Worm (Caenorhabditis elegans): ENCODE measurements around the gene M163.7.

Gene M163.7

ce11 chrX:14476625-14477257, 12.1 kb downstream of the M163.7 start (continued):
- TF ChIP-seq duxl-1 (tag; optimal IDR thresholded peaks at IDR 0.05; ENCODE audit: poor library complexity) (peak; percentile 88), skn-1 (tag; optimal IDR thresholded peaks at IDR 0.05) (no peak), hlh-11 (tag; optimal IDR thresholded peaks at IDR 0.05) (no peak), unc-130 (GFP tag; optimal IDR thresholded peaks at IDR 0.05) (no peak), mxl-2 (GFP tag; conservative IDR thresholded peaks at IDR 0.05) (0 out of 2 replicates have a peak, but pooled peaks have one; percentile 45), nhr-41 (GFP tag; IDR thresholded peaks at IDR 0.05) (no peak), spr-1 (tag; optimal IDR thresholded peaks at IDR 0.05) (peak; percentile 41), hif-1 (tag; optimal IDR thresholded peaks at IDR 0.05) (no peak), gei-8 (GFP tag; optimal IDR thresholded peaks at IDR 0.05) (no peak), dve-1 (tag; optimal IDR thresholded peaks at IDR 0.05; ENCODE audit: insufficient read depth) (no peak), ZK546.5 (tag; optimal IDR thresholded peaks at IDR 0.05) (no peak), D1046.2 (GFP tag; IDR thresholded peaks at IDR 0.05) (no peak), ceh-44 (GFP tag; IDR thresholded peaks at IDR 0.05) (no peak), nhr-28 (tag; optimal IDR thresholded peaks at IDR 0.05) (peak; percentile 52), ZK337.2 (GFP tag; IDR thresholded peaks at IDR 0.05) (peak; percentile 49; the same call in 1 of the 2 replicates), F37D6.2 (tag; optimal IDR thresholded peaks at IDR 0.05) (no peak), nhr-11 (tag; optimal IDR thresholded peaks at IDR 0.05) (no peak), madf-9 (GFP tag; conservative IDR thresholded peaks at IDR 0.05) (peak; percentile 66), set-16 (GFP tag; IDR thresholded peaks at IDR 0.05) (no peak), lin-38 (GFP tag; IDR thresholded peaks at IDR 0.05) (no peak; the same call in 1 of the 2 replicates), fkh-10 (GFP tag; optimal IDR thresholded peaks at IDR 0.05) (no peak), snpc-4 (tag; optimal IDR thresholded peaks at IDR 0.05) (peak; percentile 93), ceh-82 (tag; optimal IDR thresholded peaks at IDR 0.05) (no peak), aha-1 (tag) (peak; percentile 85), Y48G9A.11 (GFP tag; IDR thresholded peaks at IDR 0.05) (no peak), unc-39 (tag; optimal IDR thresholded peaks at IDR 0.05) (no peak), pha-4 (GFP tag; IDR thresholded peaks at IDR 0.05) (peak; percentile 76; the same call in 1 of the 2 replicates), pha-4 (tag; optimal IDR thresholded peaks at IDR 0.05) (no peak), nhr-111 (GFP tag; optimal IDR thresholded peaks at IDR 0.05) (peak; percentile 63), cey-2 (tag; optimal IDR thresholded peaks at IDR 0.05; ENCODE audit: borderline replicate concordance, insufficient read depth) (no peak), rbr-2 (tag; optimal IDR thresholded peaks at IDR 0.05) (peak; percentile 59), egl-43 (GFP tag; IDR thresholded peaks at IDR 0.05) (no peak; the same call in 1 of the 2 replicates), T26A8.4 (GFP tag; IDR thresholded peaks at IDR 0.05) (0 out of 2 replicates have a peak, but pooled peaks have one; percentile 67), lir-3 (tag; optimal IDR thresholded peaks at IDR 0.05) (peak; percentile 28), fos-1 (tag; optimal IDR thresholded peaks at IDR 0.05) (no peak), mep-1 (tag; optimal IDR thresholded peaks at IDR 0.05) (no peak), lin-13 (GFP tag; optimal IDR thresholded peaks at IDR 0.05) (peak; percentile 11), ctbp-1 (GFP tag; IDR thresholded peaks at IDR 0.05) (peak; percentile 60; the same call in 1 of the 2 replicates), daf-19 (GFP tag; conservative IDR thresholded peaks at IDR 0.05) (0 out of 2 replicates have a peak, but pooled peaks have one; percentile 12), lim-7 (GFP tag; IDR thresholded peaks at IDR 0.05) (peak; percentile 68; the same call in 1 of the 2 replicates), zag-1 (tag; optimal IDR thresholded peaks at IDR 0.05) (no peak), R02D3.7 (tag; optimal IDR thresholded peaks at IDR 0.05) (no peak), Y75B8A.6 (GFP tag; IDR thresholded peaks at IDR 0.05) (no peak), nhr-48 (tag; optimal IDR thresholded peaks at IDR 0.05) (peak; percentile 47), nhr-102 (tag; optimal IDR thresholded peaks at IDR 0.05) (no peak), daf-16 (GFP tag; optimal IDR thresholded peaks at IDR 0.05) (peak in 1 of 2 experiments; percentile 47), daf-16 (tag; optimal IDR thresholded peaks at IDR 0.05) (peak; percentile 78), nhr-10 (tag; optimal IDR thresholded peaks at IDR 0.05) (no peak), F44E2.7 (GFP tag; IDR thresholded peaks at IDR 0.05) (0 out of 2 replicates have a peak, but pooled peaks have one; percentile 12), php-3 (GFP tag; IDR thresholded peaks at IDR 0.05) (peak; percentile 61; the same call in 1 of the 2 replicates), ceh-28 (tag; optimal IDR thresholded peaks at IDR 0.05) (no peak)

Data from whole organism, L4 larva.